Worm (Caenorhabditis elegans): ENCODE measurements around the gene C25F9.11.

- TF ChIP-seq dao-5 (tag; optimal IDR thresholded peaks at IDR 0.05) = no peak
- TF ChIP-seq W03F9.2 (tag; optimal IDR thresholded peaks at IDR 0.05) = no peak
Observed at ce11 chrV:19403619-19404018, 29.3 kb downstream of the C25F9.11 start.
